Fruit fly (Drosophila melanogaster): Measurements from ENCODE around the gene Tap42.

- TF ChIP-seq Mrtf (GFP tag; IDR thresholded peaks at IDR 0.05) = no peak
- no peak for TF ChIP-seq CG7357 (GFP tag; IDR thresholded peaks at IDR 0.05)
- TF ChIP-seq Atf6 (GFP tag; IDR thresholded peaks at IDR 0.05) = no peak
- no peak for TF ChIP-seq CG8290 (GFP tag; optimal IDR thresholded peaks at IDR 0.05)
- TF ChIP-seq CG8290 (tag; optimal IDR thresholded peaks at IDR 0.05) = no peak
- no peak for TF ChIP-seq CG33557 (GFP tag; optimal IDR thresholded peaks at IDR 0.05)
- TF ChIP-seq CG1602 (GFP tag; optimal IDR thresholded peaks at IDR 0.05) = no peak
- TF ChIP-seq Lpt (GFP tag; optimal IDR thresholded peaks at IDR 0.05) = no peak
- TF ChIP-seq corto (GFP tag; optimal IDR thresholded peaks at IDR 0.05) = no peak
- TF ChIP-seq Dip3 (GFP tag; optimal IDR thresholded peaks at IDR 0.05) = no peak
These were observed 32.1 kb downstream of the Tap42 start for dm6 chr2L:13399565-13399964.
